Worm (Caenorhabditis elegans): ENCODE results near the gene D2023.3.

DNA sequence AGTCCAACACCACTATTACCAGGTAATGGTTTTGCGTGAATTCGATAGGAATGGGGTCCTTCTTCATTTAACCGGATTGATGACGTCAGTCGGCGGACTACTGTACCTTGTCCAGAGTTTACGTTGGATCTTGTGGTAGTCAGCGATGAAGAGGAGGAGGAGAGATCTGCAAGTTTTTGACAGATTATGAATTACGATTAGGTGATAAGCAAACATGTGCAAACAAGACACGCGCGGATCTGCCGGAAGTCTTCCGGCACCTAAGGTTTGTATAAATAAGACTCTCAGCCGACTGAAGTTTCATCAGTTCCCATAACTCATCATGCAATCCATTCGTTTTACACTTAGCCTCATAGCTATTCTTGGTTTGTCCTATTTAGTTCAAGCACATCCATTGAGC, 27.4 kb upstream of the D2023.3 start, which contains the start of gene idpb-5:
- TF ChIP-seq cog-1 (tag; optimal IDR thresholded peaks at IDR 0.05) (no peak), ztf-23 (GFP tag; IDR thresholded peaks at IDR 0.05) (no peak), T22C8.4 (GFP tag; IDR thresholded peaks at IDR 0.05) (no peak), med-1 (GFP tag; optimal IDR thresholded peaks at IDR 0.05; ENCODE audit: insufficient read depth) (no peak), tab-1 (GFP tag; IDR thresholded peaks at IDR 0.05) (no peak), flt-1 (GFP tag; IDR thresholded peaks at IDR 0.05) (no peak), ztf-29 (GFP tag; IDR thresholded peaks at IDR 0.05) (no peak), ref-1 (GFP tag; conservative IDR thresholded peaks at IDR 0.05) (no peak), klf-2 (GFP tag; conservative IDR thresholded peaks at IDR 0.05) (no peak)

Measured in whole organism, midembryonic.